Worm (Caenorhabditis elegans) whole organism, L4 larva: ENCODE results near the gene T03F6.6.
A peak's percentile ranks its signal among the peaks of the same experiment; 100 is the strongest.

Experiments used
- D1046.2 ChIP-seq: fragments of 200-800 bp; sonication (Bioruptor generic); IDR thresholded peaks from 2 replicates; pipeline ENCODE4 v1.3.6; 2022; ENCODE audit warnings: missing genetic modification characterization, missing compliant biosample characterization
- F44E2.7 ChIP-seq: fragments of 200-800 bp; sonication (Bioruptor generic); IDR thresholded peaks from 2 replicates; pipeline ENCODE4 v2.1.2; 2022; ENCODE audit warnings: missing genetic modification characterization, missing compliant biosample characterization
- R02D3.7 ChIP-seq: fragments of 150-350 bp; sonication (generic microtip); optimal IDR thresholded peaks from 3 replicates; lab custom pipeline; 2014; ENCODE audit warnings: missing biosample characterization, missing genetic modification characterization
- T20F7.1 ChIP-seq: fragments of 200-800 bp; sonication (Bioruptor generic); optimal IDR thresholded peaks from 2 replicates; lab custom pipeline; 2018; ENCODE audit warnings: mild to moderate bottlenecking, missing genetic modification characterization, missing compliant biosample characterization
- T26A8.4 ChIP-seq: fragments of 200-800 bp; sonication (Bioruptor generic); IDR thresholded peaks from 2 replicates; pipeline ENCODE4 v1.3.6; 2022; ENCODE audit warnings: missing genetic modification characterization, missing compliant biosample characterization
- Y75B8A.6 ChIP-seq: fragments of 200-800 bp; sonication (Bioruptor generic); IDR thresholded peaks from 2 replicates; pipeline ENCODE4 v1.3.6; 2022; ENCODE audit warnings: missing genetic modification reagents, missing genetic modification characterization, missing compliant biosample characterization
- ZK337.2 ChIP-seq: fragments of 200-800 bp; sonication (Bioruptor generic); IDR thresholded peaks from 2 replicates; pipeline ENCODE4 v1.3.6; 2022; ENCODE audit warnings: missing genetic modification reagents, missing genetic modification characterization, missing compliant biosample characterization
- ama-1 ChIP-seq: fragments of 150-350 bp; optimal IDR thresholded peaks from 2 replicates; lab custom pipeline; 2014; ENCODE audit warnings: inconsistent platforms, mixed read lengths
- arid-1 ChIP-seq: fragments of 200-800 bp; sonication (Bioruptor generic); conservative IDR thresholded peaks from 2 replicates; pipeline ENCODE4 v1.3.6; 2022; ENCODE audit warnings: missing genetic modification reagents, missing genetic modification characterization, missing compliant biosample characterization
- ceh-20 ChIP-seq: fragments of 200-800 bp; sonication (Bioruptor generic); IDR thresholded peaks from 2 replicates; pipeline ENCODE4 v1.3.6; 2022; ENCODE audit warnings: missing genetic modification reagents, missing genetic modification characterization, missing compliant biosample characterization
- ceh-32 ChIP-seq: sonication (generic microtip); optimal IDR thresholded peaks from 2 replicates; lab custom pipeline; 2016; ENCODE audit warnings: mild to moderate bottlenecking, missing genetic modification characterization, missing compliant biosample characterization; ENCODE audit not compliant: poor library complexity
- ceh-62 ChIP-seq: sonication (generic microtip); optimal IDR thresholded peaks from 2 replicates; lab custom pipeline; 2017; ENCODE audit warnings: missing biosample characterization, missing genetic modification characterization
- cey-2 ChIP-seq: sonication (generic microtip); optimal IDR thresholded peaks from 3 replicates; lab custom pipeline; 2017; ENCODE audit warnings: missing genetic modification characterization, mild to moderate bottlenecking, missing compliant biosample characterization, antibody characterized with exemption, borderline replicate concordance; ENCODE audit not compliant: insufficient read depth
- daf-12 ChIP-seq: fragments of 150-350 bp; optimal IDR thresholded peaks from 2 replicates; lab custom pipeline; 2014; ENCODE audit warnings: missing biosample characterization, missing genetic modification reagents, missing genetic modification characterization
- dmd-6 ChIP-seq: fragments of 200-800 bp; sonication (Bioruptor generic); IDR thresholded peaks from 2 replicates; pipeline ENCODE4 v1.3.6; 2022; ENCODE audit warnings: missing genetic modification reagents, missing genetic modification characterization, missing compliant biosample characterization
- egl-43 ChIP-seq: fragments of 200-800 bp; sonication (Bioruptor generic); IDR thresholded peaks from 2 replicates; pipeline ENCODE4 v1.3.6; 2022; ENCODE audit warnings: missing genetic modification reagents, missing genetic modification characterization, missing compliant biosample characterization
- fkh-10 ChIP-seq: fragments of 150-350 bp; optimal IDR thresholded peaks from 2 replicates; lab custom pipeline; 2014; ENCODE audit warnings: missing biosample characterization, missing genetic modification reagents, missing genetic modification characterization
- fos-1 ChIP-seq: fragments of 150-350 bp; optimal IDR thresholded peaks from 2 replicates; lab custom pipeline; 2014; ENCODE audit warnings: missing biosample characterization, missing genetic modification characterization
- gei-8 ChIP-seq: fragments of 200-800 bp; sonication (Bioruptor generic); optimal IDR thresholded peaks from 2 replicates; lab custom pipeline; 2018; ENCODE audit warnings: mild to moderate bottlenecking, missing genetic modification characterization, missing compliant biosample characterization
- hif-1 ChIP-seq, 2 experiments: sonication (generic microtip); optimal IDR thresholded peaks; 2 replicates each; lab custom pipeline; 2016 to 2017; ENCODE audit warnings: missing compliant biosample characterization in 2 of 2, missing genetic modification characterization in 2 of 2, missing genetic modification reagents in 2 of 2, missing genotype in 2 of 2, mild to moderate bottlenecking in 1 of 2
- hlh-30 ChIP-seq: sonication (generic microtip); optimal IDR thresholded peaks from 2 replicates; lab custom pipeline; 2017; ENCODE audit warnings: antibody characterized with exemption, mild to moderate bottlenecking, missing genetic modification characterization, missing compliant biosample characterization; ENCODE audit not compliant: insufficient read depth
- jun-1 ChIP-seq: fragments of 150-350 bp; optimal IDR thresholded peaks from 2 replicates; lab custom pipeline; 2014; ENCODE audit warnings: missing biosample characterization, missing genetic modification reagents, missing genetic modification characterization
- lim-7 ChIP-seq: fragments of 200-800 bp; sonication (Bioruptor generic); IDR thresholded peaks from 2 replicates; pipeline ENCODE4 v1.3.6; 2022; ENCODE audit warnings: missing genetic modification characterization, missing compliant biosample characterization
- lin-1 ChIP-seq: fragments of 200-800 bp; sonication (Bioruptor generic); IDR thresholded peaks from 2 replicates; pipeline ENCODE4 v1.3.6; 2022; ENCODE audit warnings: missing genetic modification reagents, missing genetic modification characterization, missing compliant biosample characterization
- lin-29 ChIP-seq: fragments of 200-800 bp; sonication (Bioruptor generic); IDR thresholded peaks from 2 replicates; pipeline ENCODE4 v1.3.6; 2022; ENCODE audit warnings: missing genetic modification reagents, missing genetic modification characterization, missing compliant biosample characterization
- lin-38 ChIP-seq: fragments of 200-800 bp; sonication (Bioruptor generic); IDR thresholded peaks from 2 replicates; pipeline ENCODE4 v1.3.6; 2022; ENCODE audit warnings: missing genetic modification reagents, missing genetic modification characterization, missing compliant biosample characterization
- lin-39 ChIP-seq: fragments of 150-350 bp; optimal IDR thresholded peaks from 2 replicates; lab custom pipeline; 2014; ENCODE audit warnings: missing biosample characterization, missing genetic modification reagents, missing genetic modification characterization
- lir-3 ChIP-seq: sonication (generic microtip); optimal IDR thresholded peaks from 2 replicates; lab custom pipeline; 2016; ENCODE audit warnings: mild to moderate bottlenecking, missing genetic modification characterization, missing compliant biosample characterization
- madf-9 ChIP-seq: fragments of 200-800 bp; sonication (Bioruptor generic); conservative IDR thresholded peaks from 2 replicates; pipeline ENCODE4 v1.3.6; 2022; ENCODE audit warnings: missing genetic modification reagents, missing genetic modification characterization, missing compliant biosample characterization
- mxl-2 ChIP-seq: fragments of 200-800 bp; sonication (Bioruptor generic); conservative IDR thresholded peaks from 2 replicates; pipeline ENCODE4 v1.3.6; 2022; ENCODE audit warnings: missing genetic modification reagents, missing genetic modification characterization, missing compliant biosample characterization
- nhr-102 ChIP-seq: sonication (generic microtip); optimal IDR thresholded peaks from 2 replicates; lab custom pipeline; 2016; ENCODE audit warnings: mild to moderate bottlenecking, missing genetic modification characterization, moderate library complexity, missing compliant biosample characterization
- nhr-11 ChIP-seq: fragments of 150-350 bp; optimal IDR thresholded peaks from 2 replicates; lab custom pipeline; 2014; ENCODE audit warnings: missing biosample characterization, missing genetic modification characterization
- nhr-111 ChIP-seq: fragments of 200-800 bp; sonication (Bioruptor generic); optimal IDR thresholded peaks from 2 replicates; lab custom pipeline; 2018; ENCODE audit warnings: mild to moderate bottlenecking, missing genetic modification characterization, missing compliant biosample characterization
- nhr-25 ChIP-seq: sonication (generic microtip); optimal IDR thresholded peaks from 2 replicates; lab custom pipeline; 2017; ENCODE audit warnings: missing genetic modification characterization, mild to moderate bottlenecking, missing compliant biosample characterization, antibody characterized with exemption, moderate library complexity, borderline replicate concordance; ENCODE audit not compliant: insufficient read depth
- nhr-41 ChIP-seq: fragments of 200-800 bp; sonication (Bioruptor generic); IDR thresholded peaks from 2 replicates; pipeline ENCODE4 v1.3.6; 2022; ENCODE audit warnings: missing genetic modification reagents, missing genetic modification characterization, missing compliant biosample characterization
- nhr-48 ChIP-seq: sonication (generic microtip); optimal IDR thresholded peaks from 2 replicates; lab custom pipeline; 2016; ENCODE audit warnings: mild to moderate bottlenecking, missing genetic modification characterization, missing compliant biosample characterization
- nhr-76 ChIP-seq: fragments of 150-350 bp; optimal IDR thresholded peaks from 2 replicates; lab custom pipeline; 2014; ENCODE audit warnings: missing biosample characterization, missing genetic modification characterization
- nhr-77 ChIP-seq: fragments of 150-350 bp; optimal IDR thresholded peaks from 2 replicates; lab custom pipeline; 2014; ENCODE audit warnings: missing biosample characterization, missing genetic modification characterization
- pha-4 ChIP-seq, 2 experiments: fragments of 150-350 bp in 1 of 2; fragments of 200-800 bp in 1 of 2; sonication (Bioruptor generic) in 1 of 2; IDR thresholded peaks in 1 of 2; optimal IDR thresholded peaks in 1 of 2; 2 replicates each; pipeline versions ENCODE4 v1.3.6 to Lab custom; 2014 to 2022; ENCODE audit warnings: missing genetic modification characterization in 2 of 2, missing genetic modification reagents in 2 of 2, missing biosample characterization in 1 of 2, missing compliant biosample characterization in 1 of 2
- php-3 ChIP-seq: fragments of 200-800 bp; sonication (Bioruptor generic); IDR thresholded peaks from 2 replicates; pipeline ENCODE4 v1.3.6; 2022; ENCODE audit warnings: missing genetic modification reagents, missing genetic modification characterization, missing compliant biosample characterization
- saeg-2 ChIP-seq: fragments of 200-800 bp; sonication (Bioruptor generic); IDR thresholded peaks from 2 replicates; pipeline ENCODE4 v1.3.6; 2022; ENCODE audit warnings: missing genetic modification reagents, missing genetic modification characterization, missing compliant biosample characterization
- spr-3 ChIP-seq: fragments of 200-800 bp; sonication (Bioruptor generic); optimal IDR thresholded peaks from 2 replicates; lab custom pipeline; 2018; ENCODE audit warnings: mild to moderate bottlenecking, missing genetic modification characterization, missing compliant biosample characterization
- unc-130 ChIP-seq: sonication (generic microtip); optimal IDR thresholded peaks from 2 replicates; lab custom pipeline; 2016; ENCODE audit warnings: missing genetic modification reagents, missing genetic modification characterization, missing compliant biosample characterization
- unc-39 ChIP-seq: sonication (generic microtip); optimal IDR thresholded peaks from 2 replicates; lab custom pipeline; 2017; ENCODE audit warnings: missing biosample characterization, missing genetic modification characterization
- unc-62 ChIP-seq, 3 experiments: fragments of 150-350 bp in 1 of 3; sonication (generic microtip); optimal IDR thresholded peaks in 2 of 3; peaks in 1 of 3; 1 replicate in 1 of 3; 2 replicates in 2 of 3; lab custom pipeline; 2014 to 2017; ENCODE audit warnings: missing biosample characterization in 3 of 3, missing genetic modification characterization in 3 of 3, missing genetic modification reagents in 3 of 3, missing genotype in 1 of 3
- vab-7 ChIP-seq: fragments of 200-800 bp; sonication (Bioruptor generic); IDR thresholded peaks from 2 replicates; pipeline ENCODE4 v1.3.6; 2022; ENCODE audit warnings: missing genetic modification reagents, missing genetic modification characterization, missing compliant biosample characterization
- zip-2 ChIP-seq: fragments of 150-350 bp; optimal IDR thresholded peaks from 2 replicates; lab custom pipeline; 2014; ENCODE audit warnings: missing biosample characterization, missing genetic modification characterization
- ztf-11 ChIP-seq: fragments of 150-350 bp; optimal IDR thresholded peaks from 2 replicates; lab custom pipeline; 2014; ENCODE audit warnings: missing biosample characterization, missing genetic modification characterization
- ztf-7 ChIP-seq: fragments of 150-350 bp; optimal IDR thresholded peaks from 2 replicates; lab custom pipeline; 2014; ENCODE audit warnings: missing biosample characterization, missing genetic modification characterization

Gene T03F6.6

ce11 chrIII:13344538-13345136 is 35.5 kb downstream of the T03F6.6 start, which contains the start of gene acaa-2 (continued):
- TF ChIP-seq F44E2.7 (GFP tag; lab: Robert Waterston, UW) (no peak), cey-2 (tag; lab: Kevin White, UChicago) (no peak), egl-43 (GFP tag; lab: Robert Waterston, UW) (no peak), unc-62 (GFP tag; optimal IDR thresholded peaks at IDR 0.05 in 1 of 2; lab: Kevin White, UChicago) (no peak), unc-62 (tag; optimal IDR thresholded peaks at IDR 0.05; lab: Kevin White, UChicago) (no peak), nhr-25 (tag; lab: Kevin White, UChicago) (no peak), lim-7 (no peak), nhr-111 (GFP tag; lab: Kevin White, UChicago) (no peak), lir-3 (tag; lab: Kevin White, UChicago) (no peak), nhr-48 (tag; lab: Kevin White, UChicago) (no peak), nhr-77 (tag; lab: Kevin White, UChicago) (peak; percentile 5), T20F7.1 (GFP tag; lab: Kevin White, UChicago) (no peak), nhr-76 (no peak), nhr-102 (no peak), zip-2 (no peak), spr-3 (GFP tag; lab: Kevin White, UChicago) (no peak), saeg-2 (GFP tag; lab: Robert Waterston, UW) (no peak), php-3 (no peak), arid-1 (GFP tag; lab: Robert Waterston, UW) (no peak), pha-4 (GFP tag; IDR thresholded peaks at IDR 0.05; lab: Robert Waterston, UW) (no peak), pha-4 (tag; optimal IDR thresholded peaks at IDR 0.05; lab: Kevin White, UChicago) (no peak), fos-1 (no peak), hlh-30 (peak; percentile 62), jun-1 (tag; lab: Kevin White, UChicago) (no peak), Y75B8A.6 (GFP tag; lab: Robert Waterston, UW) (no peak), ztf-11 (no peak), dmd-6 (GFP tag; lab: Robert Waterston, UW) (peak; percentile 40; the same call in 1 of the 2 replicates), unc-39 (tag; lab: Kevin White, UChicago) (no peak), nhr-11 (tag; lab: Kevin White, UChicago) (peak; percentile 77), ZK337.2 (GFP tag; lab: Robert Waterston, UW) (no peak), unc-130 (GFP tag; lab: Kevin White, UChicago) (no peak), mxl-2 (GFP tag; lab: Robert Waterston, UW) (no peak), ama-1 (lab: Kevin White, UChicago) (no peak), ztf-7 (peak; percentile 1), lin-1 (GFP tag; lab: Robert Waterston, UW) (no peak), ceh-20 (GFP tag; lab: Robert Waterston, UW) (no peak), fkh-10 (GFP tag; lab: Kevin White, UChicago) (no peak), R02D3.7 (tag; lab: Kevin White, UChicago) (no peak), daf-12 (tag; lab: Kevin White, UChicago) (no peak), lin-29 (GFP tag; lab: Robert Waterston, UW) (no peak), ceh-62 (tag; lab: Kevin White, UChicago) (no peak), nhr-41 (GFP tag; lab: Robert Waterston, UW) (no peak), gei-8 (no peak), lin-39 (tag; lab: Kevin White, UChicago) (no peak), T26A8.4 (GFP tag; lab: Robert Waterston, UW) (no peak), vab-7 (GFP tag; lab: Robert Waterston, UW) (no peak), hif-1 (tag; optimal IDR thresholded peaks at IDR 0.05; lab: Kevin White, UChicago) (no peak), D1046.2 (no peak), madf-9 (GFP tag; lab: Robert Waterston, UW) (no peak), ceh-32 (tag; lab: Kevin White, UChicago) (no peak), lin-38 (GFP tag; lab: Robert Waterston, UW) (peak; percentile 18; the same call in 1 of the 2 replicates)
